Worm (Caenorhabditis elegans): Measurements from ENCODE around the gene tat-6.

DNA sequence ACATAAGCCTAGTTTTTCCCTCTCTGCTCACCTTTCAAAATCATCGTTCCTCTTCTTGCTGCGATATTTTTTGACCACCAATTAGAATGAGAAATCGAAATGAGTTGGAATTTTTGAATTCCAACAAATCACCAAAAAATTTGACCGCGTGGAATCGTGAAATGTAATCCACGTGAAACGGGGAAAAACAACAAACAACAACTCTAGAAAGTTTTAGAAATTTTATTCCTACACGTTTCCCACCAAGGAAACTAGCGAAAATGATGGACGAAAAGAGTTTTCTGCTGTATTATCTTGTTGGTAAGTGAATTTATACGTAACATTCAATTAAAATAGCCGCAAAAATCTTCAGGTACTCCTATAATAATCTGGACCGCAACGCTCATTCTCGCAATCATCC is 9.6 kb downstream of the tat-6 start, which contains the start of the genes irld-3 and F02C9.1:
- TF ChIP-seq ztf-4 (tag; optimal IDR thresholded peaks at IDR 0.05): no peak
- no peak for TF ChIP-seq unc-55 (GFP tag; optimal IDR thresholded peaks at IDR 0.05)
- no peak for TF ChIP-seq fos-1 (tag; optimal IDR thresholded peaks at IDR 0.05)
- TF ChIP-seq ama-1 (optimal IDR thresholded peaks at IDR 0.05): no peak
- TF ChIP-seq ceh-82 (tag; optimal IDR thresholded peaks at IDR 0.05): no peak
- no peak for TF ChIP-seq C34F6.9 (tag; optimal IDR thresholded peaks at IDR 0.05)
- no peak for TF ChIP-seq alr-1 (tag; optimal IDR thresholded peaks at IDR 0.05)
- no peak for TF ChIP-seq nhr-12 (tag; optimal IDR thresholded peaks at IDR 0.05)
- TF ChIP-seq unc-39 (tag; optimal IDR thresholded peaks at IDR 0.05): no peak
- no peak for TF ChIP-seq skn-1 (tag; optimal IDR thresholded peaks at IDR 0.05)

All from whole organism, L2 larva.